Fruit fly (Drosophila melanogaster) whole organism, embryonic: Measurements from ENCODE around the gene Send2.
A peak's percentile ranks its signal among the peaks of the same experiment; 100 is the strongest.

Experiments
- CG10274 ChIP-seq: fragments of 200-800 bp; sonication (Bioruptor generic); optimal IDR thresholded peaks from 3 replicates; lab custom pipeline; 2017; ENCODE audit warnings: missing biosample characterization, mild to moderate bottlenecking, missing genetic modification characterization
- CG10431 ChIP-seq: fragments of 200-800 bp; sonication (Bioruptor generic); optimal IDR thresholded peaks from 3 replicates; lab custom pipeline; 2018; ENCODE audit warnings: missing biosample characterization, mild to moderate bottlenecking, missing genetic modification characterization
- CG10565 ChIP-seq: fragments of 200-800 bp; sonication (Bioruptor generic); optimal IDR thresholded peaks from 3 replicates; lab custom pipeline; 2016; ENCODE audit warnings: missing biosample characterization, mild to moderate bottlenecking, missing genetic modification characterization
- CG11085 ChIP-seq: fragments of 200-800 bp; sonication (Bioruptor generic); IDR thresholded peaks from 2 replicates; pipeline ENCODE4 v1.3.6; 2022; ENCODE audit warnings: missing biosample characterization, missing genetic modification characterization
- CG11560 ChIP-seq: fragments of 200-800 bp; sonication (Bioruptor generic); IDR thresholded peaks from 3 replicates; pipeline ENCODE4 v1.3.6; 2022; ENCODE audit warnings: missing biosample characterization, missing genetic modification characterization
- CG12155 ChIP-seq: fragments of 200-800 bp; sonication (Bioruptor generic); optimal IDR thresholded peaks from 3 replicates; lab custom pipeline; 2016; ENCODE audit warnings: missing biosample characterization, missing genetic modification characterization
- CG13624 ChIP-seq: fragments of 200-800 bp; sonication (Bioruptor generic); optimal IDR thresholded peaks from 2 replicates; lab custom pipeline; 2016; ENCODE audit warnings: missing biosample characterization, missing genetic modification characterization
- CG14050 ChIP-seq: fragments of 200-800 bp; sonication (Bioruptor generic); IDR thresholded peaks from 3 replicates; pipeline ENCODE4 v1.3.6; 2022; ENCODE audit warnings: missing biosample characterization, missing genetic modification characterization
- CG1603 ChIP-seq: fragments of 200-800 bp; sonication (Bioruptor generic); optimal IDR thresholded peaks from 2 replicates; lab custom pipeline; 2019; ENCODE audit warnings: missing biosample characterization, mild to moderate bottlenecking, missing genetic modification characterization, moderate library complexity
- CG16815 ChIP-seq: fragments of 200-800 bp; sonication (Bioruptor generic); optimal IDR thresholded peaks from 3 replicates; lab custom pipeline; 2017; ENCODE audit warnings: missing biosample characterization, mild to moderate bottlenecking, missing genetic modification characterization
- CG17186 ChIP-seq: fragments of 200-800 bp; sonication (Bioruptor generic); optimal IDR thresholded peaks from 3 replicates; lab custom pipeline; 2017; ENCODE audit warnings: missing biosample characterization, missing genetic modification reagents, missing genetic modification characterization
- CG2712 ChIP-seq: fragments of 200-800 bp; optimal IDR thresholded peaks from 3 replicates; lab custom pipeline; 2019; ENCODE audit warnings: missing biosample characterization, mild to moderate bottlenecking, missing genetic modification characterization, moderate library complexity
- CG31365 ChIP-seq: fragments of 200-800 bp; sonication (Bioruptor generic); optimal IDR thresholded peaks from 2 replicates; lab custom pipeline; 2018; ENCODE audit warnings: missing biosample characterization, mild to moderate bottlenecking, missing genetic modification characterization
- CG4328 ChIP-seq: fragments of 200-800 bp; sonication (Bioruptor generic); optimal IDR thresholded peaks from 3 replicates; lab custom pipeline; 2017; ENCODE audit warnings: missing biosample characterization, missing genetic modification reagents, missing genetic modification characterization
- CG6683 ChIP-seq: fragments of 200-800 bp; sonication (Bioruptor generic); optimal IDR thresholded peaks from 2 replicates; lab custom pipeline; 2017; ENCODE audit warnings: missing biosample characterization, mild to moderate bottlenecking, missing genetic modification characterization, missing genetic modification reagents
- CG6791 ChIP-seq: fragments of 200-800 bp; sonication (Bioruptor generic); IDR thresholded peaks from 3 replicates; pipeline ENCODE4 v1.3.6; 2022; ENCODE audit warnings: missing biosample characterization, missing genetic modification characterization; ENCODE audit not compliant: partially characterized antibody
- CG7963 ChIP-seq: fragments of 200-800 bp; sonication (Bioruptor generic); IDR thresholded peaks from 3 replicates; pipeline ENCODE4 v1.3.6; 2022; ENCODE audit warnings: missing biosample characterization, missing genetic modification characterization; ENCODE audit not compliant: partially characterized antibody
- CG8388 ChIP-seq: fragments of 200-800 bp; sonication (Bioruptor generic); optimal IDR thresholded peaks from 2 replicates; lab custom pipeline; 2019; ENCODE audit warnings: missing biosample characterization, mild to moderate bottlenecking, missing genetic modification characterization, moderate library complexity
- CG9609 ChIP-seq: fragments of 200-800 bp; sonication (Bioruptor generic); optimal IDR thresholded peaks from 3 replicates; lab custom pipeline; 2016; ENCODE audit warnings: missing biosample characterization, missing genetic modification characterization
- Doc2 ChIP-seq: fragments of 200-800 bp; sonication (Bioruptor generic); IDR thresholded peaks from 2 replicates; pipeline ENCODE4 v1.3.6; 2022; ENCODE audit warnings: missing biosample characterization, missing genetic modification characterization
- Fer1 ChIP-seq: fragments of 200-800 bp; sonication (Bioruptor generic); optimal IDR thresholded peaks from 2 replicates; lab custom pipeline; 2017; ENCODE audit warnings: missing biosample characterization, mild to moderate bottlenecking, missing genetic modification characterization
- H15 ChIP-seq: fragments of 200-800 bp; sonication (Bioruptor generic); IDR thresholded peaks from 3 replicates; pipeline ENCODE4 v1.3.6; 2022; ENCODE audit warnings: missing biosample characterization, missing genetic modification characterization
- H2.0 ChIP-seq: fragments of 200-800 bp; sonication (Bioruptor generic); IDR thresholded peaks from 2 replicates; pipeline ENCODE4 v1.3.6; 2022; ENCODE audit warnings: missing biosample characterization, missing genetic modification characterization
- HLH4C ChIP-seq: fragments of 200-800 bp; sonication (Bioruptor generic); IDR thresholded peaks from 3 replicates; pipeline ENCODE4 v1.3.6; 2022; ENCODE audit warnings: missing biosample characterization, missing genetic modification characterization; ENCODE audit not compliant: partially characterized antibody
- Hmr ChIP-seq: fragments of 200-800 bp; sonication (Bioruptor generic); optimal IDR thresholded peaks from 3 replicates; lab custom pipeline; 2017; ENCODE audit warnings: mild to moderate bottlenecking, missing biosample characterization, missing genetic modification reagents, missing genetic modification characterization
- Hr3 ChIP-seq: fragments of 200-800 bp; sonication (Bioruptor generic); optimal IDR thresholded peaks from 3 replicates; lab custom pipeline; 2016; ENCODE audit warnings: missing biosample characterization, missing genetic modification characterization
- Hr39 ChIP-seq: fragments of >200 bp; optimal IDR thresholded peaks from 2 replicates; lab custom pipeline; 2017
- Max ChIP-seq: fragments of 200-800 bp; sonication (Bioruptor generic); optimal IDR thresholded peaks from 2 replicates; lab custom pipeline; 2016; ENCODE audit warnings: missing biosample characterization, mild to moderate bottlenecking, missing genetic modification characterization
- Nf-YA ChIP-seq: fragments of 200-800 bp; sonication (Bioruptor generic); IDR thresholded peaks from 2 replicates; pipeline ENCODE4 v1.3.6; 2022; ENCODE audit warnings: missing biosample characterization, missing genetic modification characterization
- Optix ChIP-seq: fragments of 200-800 bp; sonication (Bioruptor generic); IDR thresholded peaks from 3 replicates; pipeline ENCODE4 v1.3.6; 2022; ENCODE audit warnings: missing biosample characterization, missing genetic modification characterization
- Pdp1 ChIP-seq, 2 experiments: fragments of 200-800 bp; sonication (Bioruptor generic); optimal IDR thresholded peaks; 3 replicates each; lab custom pipeline; 2016; ENCODE audit warnings: missing biosample characterization in 2 of 2, missing genetic modification characterization in 2 of 2, mild to moderate bottlenecking in 1 of 2, moderate library complexity in 1 of 2
- bab2 ChIP-seq: fragments of 200-800 bp; sonication (Bioruptor generic); optimal IDR thresholded peaks from 2 replicates; lab custom pipeline; 2016; ENCODE audit warnings: missing biosample characterization, missing genetic modification characterization
- br ChIP-seq: fragments of >200 bp; optimal IDR thresholded peaks from 2 replicates; lab custom pipeline; 2017
- chif ChIP-seq, 2 experiments: fragments of 200-800 bp; sonication (Bioruptor generic); optimal IDR thresholded peaks; 3 replicates each; lab custom pipeline; 2016; ENCODE audit warnings: missing biosample characterization in 2 of 2, missing genetic modification characterization in 2 of 2
- da ChIP-seq: fragments of 200-800 bp; sonication (Bioruptor generic); optimal IDR thresholded peaks from 2 replicates; lab custom pipeline; 2016; ENCODE audit warnings: missing biosample characterization, missing genetic modification characterization
- dmrt11E ChIP-seq: fragments of 200-800 bp; sonication (Bioruptor generic); optimal IDR thresholded peaks from 3 replicates; lab custom pipeline; 2018; ENCODE audit warnings: missing biosample characterization, mild to moderate bottlenecking, missing genetic modification characterization, moderate library complexity
- ftz-f1 ChIP-seq: fragments of 200-800 bp; sonication (Bioruptor generic); optimal IDR thresholded peaks from 2 replicates; lab custom pipeline; 2016; ENCODE audit warnings: missing biosample characterization, missing genetic modification characterization
- gsb-n ChIP-seq: fragments of 200-800 bp; sonication (Bioruptor generic); optimal IDR thresholded peaks from 3 replicates; lab custom pipeline; 2018; ENCODE audit warnings: missing biosample characterization, mild to moderate bottlenecking, missing genetic modification characterization
- luna ChIP-seq: fragments of 200-800 bp; sonication (Bioruptor generic); optimal IDR thresholded peaks from 2 replicates; lab custom pipeline; 2016; ENCODE audit warnings: missing biosample characterization, missing genetic modification characterization
- maf-S ChIP-seq: fragments of 200-800 bp; sonication (Bioruptor generic); optimal IDR thresholded peaks from 2 replicates; lab custom pipeline; 2016; ENCODE audit warnings: missing biosample characterization, missing genetic modification characterization
- mirr ChIP-seq: fragments of 200-800 bp; sonication (Bioruptor generic); optimal IDR thresholded peaks from 3 replicates; lab custom pipeline; 2018; ENCODE audit warnings: missing biosample characterization, mild to moderate bottlenecking, missing genetic modification characterization
- nerfin-1 ChIP-seq: fragments of 200-800 bp; sonication (Bioruptor generic); optimal IDR thresholded peaks from 3 replicates; lab custom pipeline; 2019; ENCODE audit warnings: missing biosample characterization, mild to moderate bottlenecking, missing genetic modification characterization, moderate library complexity
- pan ChIP-seq, 4 experiments: fragments of >200 bp in 3 of 4; fragments of 200-800 bp in 1 of 4; sonication (Bioruptor generic) in 1 of 4; optimal IDR thresholded peaks in 3 of 4; IDR thresholded peaks in 1 of 4; 2 replicates each; pipeline versions ENCODE4 v1.3.6 to Lab custom; 2017 to 2022; ENCODE audit warnings: missing biosample characterization in 2 of 4, missing genetic modification characterization in 2 of 4, mixed read lengths in 1 of 4
- prd ChIP-seq, 3 experiments: fragments of >200 bp in 2 of 3; fragments of 200-800 bp in 1 of 3; sonication (Bioruptor generic) in 1 of 3; optimal IDR thresholded peaks in 2 of 3; IDR thresholded peaks in 1 of 3; 2 replicates in 2 of 3; 3 replicates in 1 of 3; pipeline versions ENCODE4 v1.3.6 to Lab custom; 2017 to 2022; ENCODE audit warnings: missing biosample characterization in 1 of 3, missing genetic modification characterization in 1 of 3
- pzg ChIP-seq: fragments of 200-800 bp; sonication (Bioruptor generic); optimal IDR thresholded peaks from 3 replicates; lab custom pipeline; 2018; ENCODE audit warnings: missing biosample characterization, mild to moderate bottlenecking, missing genetic modification characterization, moderate library complexity
- sna ChIP-seq: fragments of 200-800 bp; sonication (Bioruptor generic); IDR thresholded peaks from 2 replicates; pipeline ENCODE4 v1.3.6; 2022; ENCODE audit warnings: missing biosample characterization, missing genetic modification characterization; ENCODE audit not compliant: partially characterized antibody
- tna ChIP-seq: fragments of 200-800 bp; sonication (Bioruptor generic); IDR thresholded peaks from 2 replicates; pipeline ENCODE4 v1.3.6; 2022; ENCODE audit warnings: missing biosample characterization, missing genetic modification characterization; ENCODE audit not compliant: partially characterized antibody

Send2 gene

dm6 chr2L:14381072-14381471 lies 34.6 kb upstream of the Send2 start, which contains the start of gene ppk:
Gene ppk, minus strand, starts transcription at chr2L:14381172.
- no peak for TF ChIP-seq bab2 (GFP tag; lab: Kevin White, UChicago)
- TF ChIP-seq br: no peak
- no peak for TF ChIP-seq Optix (GFP tag; lab: Robert Waterston, UW)
- TF ChIP-seq CG11085 (GFP tag; lab: Robert Waterston, UW): no peak
- no peak for TF ChIP-seq H2.0
- TF ChIP-seq sna (GFP tag; lab: Robert Waterston, UW): no peak
- no peak for TF ChIP-seq CG12155 (GFP tag; lab: Kevin White, UChicago)
- TF ChIP-seq CG13624: no peak

- TF ChIP-seq CG4328 (GFP tag; lab: Kevin White, UChicago) (peak; percentile 69), da (GFP tag; lab: Kevin White, UChicago) (no peak), maf-S (no peak), Hmr (GFP tag; lab: Kevin White, UChicago) (no peak), CG6683 (no peak), Doc2 (GFP tag; lab: Robert Waterston, UW) (no peak), pzg (GFP tag; lab: Kevin White, UChicago) (no peak), dmrt11E (peak; percentile 25), CG8388 (GFP tag; lab: Kevin White, UChicago) (no peak), Hr3 (GFP tag; lab: Kevin White, UChicago) (no peak), HLH4C (no peak), CG6791 (GFP tag; lab: Robert Waterston, UW) (no peak), chif (GFP tag; optimal IDR thresholded peaks at IDR 0.05; lab: Kevin White, UChicago) (peak in 1 of 2 experiments; percentile 53), CG9609 (GFP tag; lab: Kevin White, UChicago) (peak; percentile 9), prd (optimal IDR thresholded peaks at IDR 0.05; lab: Kevin White, UChicago) (no peak), prd (GFP tag; IDR thresholded peaks at IDR 0.05; lab: Robert Waterston, UW) (peak; percentile 52), CG31365 (tag; lab: Kevin White, UChicago) (no peak), Nf-YA (GFP tag; lab: Robert Waterston, UW) (no peak), Max (GFP tag; lab: Kevin White, UChicago) (peak; percentile 8), CG16815 (GFP tag; lab: Kevin White, UChicago) (peak; percentile 29), mirr (no peak), CG10274 (peak; percentile 40), Pdp1 (GFP tag; optimal IDR thresholded peaks at IDR 0.05; lab: Kevin White, UChicago) (peak in 1 of 2 experiments; percentile 21), luna (GFP tag; lab: Kevin White, UChicago) (no peak), CG11560 (tag; lab: Robert Waterston, UW) (no peak), CG10565 (GFP tag; lab: Kevin White, UChicago) (no peak), nerfin-1 (tag; lab: Kevin White, UChicago) (peak; percentile 5), Fer1 (GFP tag; lab: Kevin White, UChicago) (no peak), pan (optimal IDR thresholded peaks at IDR 0.05; lab: Kevin White, UChicago) (no peak), pan (GFP tag; optimal IDR thresholded peaks at IDR 0.05 in 1 of 2, IDR thresholded peaks at IDR 0.05 in 1 of 2) (peak in 1 of 2 experiments; percentile 45), CG17186 (no peak), H15 (GFP tag; lab: Robert Waterston, UW) (no peak), gsb-n (tag; lab: Kevin White, UChicago) (peak; percentile 21), CG7963 (GFP tag; lab: Robert Waterston, UW) (no peak), CG2712 (tag; lab: Kevin White, UChicago) (peak; percentile 55), Hr39 (lab: Kevin White, UChicago) (no peak), ftz-f1 (GFP tag; lab: Kevin White, UChicago) (no peak), tna (no peak), CG1603 (tag; lab: Kevin White, UChicago) (peak; percentile 30), CG14050 (GFP tag; lab: Robert Waterston, UW) (no peak), CG10431 (GFP tag; lab: Kevin White, UChicago) (no peak)
Measured at dm6 chr2L:14376484-14377254, 30.2 kb upstream of the Send2 start.
